Worm (Caenorhabditis elegans): ENCODE measurements around the gene C47G2.3.

The C47G2.3 gene

DNA sequence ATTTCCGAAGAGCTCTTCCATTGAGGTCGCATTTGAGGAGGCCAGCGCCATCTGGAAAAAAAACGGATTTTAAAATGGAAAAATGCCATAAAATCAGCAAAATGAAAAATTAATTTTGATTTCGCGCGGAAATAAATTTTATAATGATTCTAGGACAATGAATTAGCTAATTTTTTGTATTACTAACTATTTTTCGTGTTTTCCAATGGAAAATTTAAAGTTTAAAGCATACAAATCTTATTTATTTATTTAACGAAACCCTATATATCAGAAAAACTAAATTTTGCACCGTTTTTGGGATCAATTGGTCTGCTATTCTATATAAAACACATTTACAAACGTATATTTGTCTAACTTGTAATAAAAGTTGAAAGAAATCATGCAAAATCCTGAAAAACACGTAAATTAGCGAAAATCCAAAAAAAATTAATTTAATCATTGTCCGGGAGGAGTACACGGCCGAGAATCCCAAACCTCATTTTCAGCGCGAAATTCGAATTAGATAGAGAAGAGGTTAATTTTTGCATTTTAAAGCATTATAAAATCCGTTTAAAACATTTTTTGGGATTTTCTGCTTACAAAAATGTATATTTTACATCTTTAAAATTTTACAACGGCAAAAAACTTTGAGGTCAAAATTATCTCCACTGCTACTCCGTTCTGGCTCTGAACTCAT lies at the start of gene C47G2.3:
TSS of gene C47G2.3 (minus strand) at position 51 of the 676 bp plus-strand sequence.
- TF ChIP-seq him-1 (tag; optimal IDR thresholded peaks at IDR 0.05) (peak; percentile 5), dao-5 (tag; optimal IDR thresholded peaks at IDR 0.05) (no peak), W03F9.2 (tag; optimal IDR thresholded peaks at IDR 0.05) (peak; percentile 71)

DNA sequence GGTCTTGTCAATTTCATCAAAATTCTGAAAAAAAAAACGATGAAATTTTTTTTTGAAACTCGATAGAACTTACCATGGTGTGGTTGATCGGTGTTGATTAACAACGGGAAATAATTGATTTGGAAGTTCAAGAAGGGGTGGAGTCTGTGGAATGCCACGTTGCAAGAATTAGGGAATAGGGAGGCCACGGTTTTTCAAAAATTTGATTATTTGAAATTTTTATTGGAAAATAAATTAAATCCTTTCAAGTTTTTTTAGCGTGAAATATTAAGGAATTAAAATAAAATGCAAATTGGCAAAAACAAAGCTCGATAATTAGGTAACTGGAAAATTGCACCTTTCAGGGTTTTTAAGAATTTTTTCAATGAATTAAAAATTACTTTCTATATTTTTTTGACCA lies 49.5 kb upstream of the C47G2.3 start, which contains the start of gene rmd-3:
TSS of gene rmd-3 (minus strand) at position 101 of the 400 bp plus-strand sequence.
- no peak for TF ChIP-seq dao-5 (tag; optimal IDR thresholded peaks at IDR 0.05)
- TF ChIP-seq W03F9.2 (tag; optimal IDR thresholded peaks at IDR 0.05): no peak
- no peak for TF ChIP-seq him-1 (tag; optimal IDR thresholded peaks at IDR 0.05)

ce11 chrII:11337497-11338040 lies 47.6 kb upstream of the C47G2.3 start, which contains the start of gene sqt-1:
Gene sqt-1 (minus strand): TSS chrII:11337837.
- TF ChIP-seq him-1 (tag; optimal IDR thresholded peaks at IDR 0.05) (no peak), dao-5 (tag; optimal IDR thresholded peaks at IDR 0.05) (no peak), W03F9.2 (tag; optimal IDR thresholded peaks at IDR 0.05) (no peak)

DNA sequence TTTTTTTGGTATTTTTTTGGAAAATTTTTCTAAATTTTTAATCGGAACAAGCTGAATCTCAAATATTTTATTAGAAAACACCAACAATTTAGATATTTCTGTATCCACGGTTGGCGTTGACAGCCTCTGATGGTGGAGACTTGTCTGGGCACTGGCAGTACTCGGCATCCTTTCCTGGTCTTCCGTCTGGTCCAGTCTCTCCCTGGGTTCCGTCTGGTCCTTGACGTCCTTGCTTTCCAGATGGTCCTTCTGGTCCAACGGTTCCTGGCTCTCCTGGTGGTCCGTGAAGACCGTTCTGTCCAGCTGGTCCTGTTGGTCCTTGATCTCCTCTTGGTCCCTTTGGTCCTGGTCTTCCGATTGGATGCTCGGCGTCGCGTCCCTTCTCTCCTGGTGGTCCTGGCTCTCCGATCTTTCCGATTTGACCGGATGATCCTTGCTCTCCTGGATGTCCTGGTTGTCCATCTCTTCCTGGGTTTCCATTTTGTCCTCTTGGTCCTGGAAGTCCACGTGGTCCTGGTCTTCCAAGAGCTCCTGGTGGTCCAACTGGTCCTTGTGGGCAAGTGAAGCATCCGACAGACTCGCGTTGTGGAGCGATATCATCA lies 46.8 kb upstream of the C47G2.3 start:
- no peak for TF ChIP-seq him-1 (tag; optimal IDR thresholded peaks at IDR 0.05)
- TF ChIP-seq W03F9.2 (tag; optimal IDR thresholded peaks at IDR 0.05): no peak
- TF ChIP-seq dao-5 (tag; optimal IDR thresholded peaks at IDR 0.05): no peak

ce11 chrII:11336163-11336562 lies 46.2 kb upstream of the C47G2.3 start:
- no peak for TF ChIP-seq W03F9.2 (tag; optimal IDR thresholded peaks at IDR 0.05)

- TF ChIP-seq him-1 (tag; optimal IDR thresholded peaks at IDR 0.05) (no peak), W03F9.2 (tag; optimal IDR thresholded peaks at IDR 0.05) (no peak), dao-5 (tag; optimal IDR thresholded peaks at IDR 0.05) (no peak)
Observed at ce11 chrII:11335670-11336069, 45.7 kb upstream of the C47G2.3 start.

- no peak for TF ChIP-seq him-1 (tag; optimal IDR thresholded peaks at IDR 0.05)
- no peak for TF ChIP-seq W03F9.2 (tag; optimal IDR thresholded peaks at IDR 0.05)
- no peak for TF ChIP-seq dao-5 (tag; optimal IDR thresholded peaks at IDR 0.05)
Observed at ce11 chrII:11333846-11334638, 44.1 kb upstream of the C47G2.3 start.

DNA sequence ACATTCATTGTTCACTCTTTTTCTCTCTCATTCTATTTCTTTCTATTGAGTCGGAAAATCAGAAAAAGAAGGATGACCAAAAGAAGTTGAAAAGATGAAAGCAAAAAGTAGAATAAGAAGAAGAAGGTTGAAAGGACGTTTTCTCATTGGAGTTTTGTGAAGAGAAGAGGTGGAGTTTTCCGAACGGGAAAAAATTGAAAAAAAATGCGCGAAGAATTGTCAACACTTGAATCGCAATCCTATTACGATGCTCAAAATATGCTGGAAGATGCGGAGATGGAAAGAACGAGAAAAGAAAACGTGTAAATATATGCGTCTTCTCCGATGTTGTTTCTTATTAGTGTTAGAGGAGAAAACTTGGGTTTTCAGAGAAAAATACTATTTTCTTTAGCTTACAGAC lies 43.4 kb upstream of the C47G2.3 start:
- TF ChIP-seq W03F9.2 (tag; optimal IDR thresholded peaks at IDR 0.05) (no peak), dao-5 (tag; optimal IDR thresholded peaks at IDR 0.05) (no peak), him-1 (tag; optimal IDR thresholded peaks at IDR 0.05) (no peak)

DNA sequence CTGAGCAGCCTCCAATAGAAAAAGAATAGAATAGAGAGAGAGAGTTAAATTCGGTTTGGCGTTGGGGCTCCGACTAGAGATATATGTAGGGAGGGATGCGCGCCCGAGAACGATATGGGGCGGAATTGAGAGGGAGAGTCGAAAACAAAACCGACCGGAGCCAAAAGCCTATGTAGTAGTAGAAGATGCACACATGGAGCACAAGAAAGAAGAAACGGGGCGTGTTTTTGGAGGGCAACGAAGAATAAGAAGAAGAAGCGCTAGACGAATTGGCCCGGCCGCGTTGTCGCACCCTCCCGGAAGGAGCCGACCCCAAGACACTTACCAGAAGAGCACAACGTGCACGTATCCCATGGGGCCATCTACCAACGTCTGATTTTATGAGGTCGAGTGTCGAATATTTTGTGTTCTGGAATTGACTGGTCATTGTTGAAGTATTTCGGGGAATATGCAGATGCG lies 39.1 kb upstream of the C47G2.3 start, which contains the start of gene tag-180:
TSS of gene tag-180 (minus strand) at position 409 of the 459 bp plus-strand sequence.
- TF ChIP-seq dao-5 (tag; optimal IDR thresholded peaks at IDR 0.05) (no peak), W03F9.2 (tag; optimal IDR thresholded peaks at IDR 0.05) (no peak)

DNA sequence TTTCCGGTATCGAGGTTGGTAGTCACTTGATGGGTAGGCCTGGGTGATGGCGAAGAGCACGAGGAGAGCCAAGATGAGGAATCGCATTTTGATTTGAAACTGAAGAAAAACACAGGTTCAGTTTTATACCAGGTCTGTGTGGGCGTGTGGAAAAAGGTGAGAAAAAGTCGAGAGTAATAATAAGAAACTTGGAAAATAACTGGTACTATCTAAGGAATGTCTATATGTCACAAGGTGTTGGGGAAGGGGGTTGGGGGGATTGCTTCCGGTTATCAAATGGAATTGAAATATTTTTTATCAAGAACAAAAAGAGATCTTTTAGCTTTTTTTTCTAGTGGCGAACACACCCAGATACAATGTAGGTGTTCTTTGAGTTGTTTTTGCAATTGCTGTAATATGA lies 29.6 kb upstream of the C47G2.3 start, which contains the start of gene nlp-51:
TSS of gene nlp-51 (minus strand) at position 101 of the 400 bp plus-strand sequence.
- TF ChIP-seq him-1 (tag; optimal IDR thresholded peaks at IDR 0.05) (no peak), dao-5 (tag; optimal IDR thresholded peaks at IDR 0.05) (no peak), W03F9.2 (tag; optimal IDR thresholded peaks at IDR 0.05) (no peak)

- TF ChIP-seq him-1 (tag; optimal IDR thresholded peaks at IDR 0.05): no peak
- TF ChIP-seq W03F9.2 (tag; optimal IDR thresholded peaks at IDR 0.05): no peak
- TF ChIP-seq dao-5 (tag; optimal IDR thresholded peaks at IDR 0.05): no peak
Observed at ce11 chrII:11316663-11317062, 26.7 kb upstream of the C47G2.3 start.

ce11 chrII:11314165-11314564 lies 24.2 kb upstream of the C47G2.3 start, which contains the start of gene T24F1.4:
Gene T24F1.4 (minus strand): TSS chrII:11314265.
- TF ChIP-seq dao-5 (tag; optimal IDR thresholded peaks at IDR 0.05) (no peak), W03F9.2 (tag; optimal IDR thresholded peaks at IDR 0.05) (no peak), him-1 (tag; optimal IDR thresholded peaks at IDR 0.05) (no peak)

ce11 chrII:11312223-11312622 lies 22.3 kb upstream of the C47G2.3 start, which contains the start of gene T24F1.7:
Gene T24F1.7 (plus strand): TSS chrII:11312523.
- no peak for TF ChIP-seq him-1 (tag; optimal IDR thresholded peaks at IDR 0.05)
- TF ChIP-seq dao-5 (tag; optimal IDR thresholded peaks at IDR 0.05): no peak
- no peak for TF ChIP-seq W03F9.2 (tag; optimal IDR thresholded peaks at IDR 0.05)
